Fruit fly (Drosophila melanogaster): ENCODE measurements around the gene CG9541.
A peak's percentile ranks its signal among the peaks of the same experiment; 100 is the strongest.

The CG9541 gene

DNA sequence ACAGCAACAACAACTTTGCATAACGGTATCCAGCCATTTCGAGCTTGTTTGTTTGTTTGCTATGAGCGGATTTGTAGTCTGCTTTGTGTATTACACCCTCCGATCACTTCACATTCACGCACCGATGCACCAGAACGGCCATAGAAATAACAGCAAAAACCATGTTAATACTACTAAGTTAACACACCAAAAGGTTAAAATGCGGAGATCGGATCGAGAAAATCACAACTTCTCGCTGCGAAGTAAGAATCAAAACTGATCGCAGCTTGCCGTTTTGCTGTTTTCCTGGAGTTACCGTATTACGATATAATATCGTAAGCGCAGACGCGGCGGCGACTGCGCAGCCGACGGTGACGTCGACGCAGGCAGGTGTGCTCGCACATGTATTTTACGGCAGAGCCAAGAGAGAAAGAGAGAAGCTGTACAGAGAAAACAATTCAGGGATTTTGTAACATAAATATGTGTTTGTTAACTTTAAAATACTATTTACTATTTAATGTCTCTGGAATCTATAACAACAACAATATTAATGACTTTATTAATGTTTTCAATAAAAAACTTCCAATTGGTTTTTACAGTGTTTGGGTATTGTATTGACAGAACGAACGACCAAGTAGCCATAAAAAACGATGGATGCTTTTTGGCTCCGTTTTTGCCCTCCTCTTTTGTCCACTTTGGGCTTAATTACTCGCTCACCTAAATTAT lies 9.5 kb upstream of the CG9541 start, which contains the start of gene CG13101 (continued):
- TF ChIP-seq Spps (tag; optimal IDR thresholded peaks at IDR 0.05) (peak; percentile 91), CG14050 (GFP tag; IDR thresholded peaks at IDR 0.05) (peak; percentile 89), crp (GFP tag; optimal IDR thresholded peaks at IDR 0.05) (peak in 1 of 2 experiments; percentile 38), dysf (GFP tag; IDR thresholded peaks at IDR 0.05) (peak; percentile 97), Aef1 (GFP tag; IDR thresholded peaks at IDR 0.05) (peak; percentile 82), CG12391 (tag; optimal IDR thresholded peaks at IDR 0.05) (peak; percentile 96), CG12236 (GFP tag; optimal IDR thresholded peaks at IDR 0.05) (peak; percentile 56), caup (GFP tag; optimal IDR thresholded peaks at IDR 0.05; ENCODE audit: severe bottlenecking) (peak; percentile 89), Dll (GFP tag; IDR thresholded peaks at IDR 0.05; ENCODE audit: partially characterized antibody) (no peak), CTCF (GFP tag; optimal IDR thresholded peaks at IDR 0.05) (peak; percentile 50), CG15479 (GFP tag; optimal IDR thresholded peaks at IDR 0.05) (peak; percentile 1), CG4282 (GFP tag; optimal IDR thresholded peaks at IDR 0.05) (peak; percentile 23), Ets65A (GFP tag) (peak; percentile 84), yki (optimal IDR thresholded peaks at IDR 0.05) (no peak), lilli (GFP tag; optimal IDR thresholded peaks at IDR 0.05) (peak; percentile 93), CG9437 (GFP tag; optimal IDR thresholded peaks at IDR 0.05) (peak; percentile 82), CG8290 (GFP tag; optimal IDR thresholded peaks at IDR 0.05) (peak; percentile 68), CG8290 (tag; optimal IDR thresholded peaks at IDR 0.05) (peak in 1 of 2 experiments; percentile 70), CG12155 (GFP tag; optimal IDR thresholded peaks at IDR 0.05) (peak; percentile 88), pho (GFP tag; optimal IDR thresholded peaks at IDR 0.05) (peak; percentile 91), CG31224 (GFP tag; IDR thresholded peaks at IDR 0.05) (peak; percentile 90), Myb (GFP tag; optimal IDR thresholded peaks at IDR 0.05) (peak; percentile 48), unpg (GFP tag; optimal IDR thresholded peaks at IDR 0.05) (peak; percentile 97), chinmo (GFP tag; IDR thresholded peaks at IDR 0.05; ENCODE audit: partially characterized antibody) (0 out of 4 replicates have a peak, but pooled peaks have one; percentile 65), Ets97D (GFP tag; optimal IDR thresholded peaks at IDR 0.05) (peak; percentile 53), CG15601 (tag; optimal IDR thresholded peaks at IDR 0.05) (peak; percentile 89), hkb (optimal IDR thresholded peaks at IDR 0.05) (no peak), hkb (GFP tag; IDR thresholded peaks at IDR 0.05) (peak; percentile 95), CG11456 (GFP tag; IDR thresholded peaks at IDR 0.05) (no peak; the same call in 1 of the 3 replicates), CG3838 (GFP tag; optimal IDR thresholded peaks at IDR 0.05) (peak; percentile 65), CG18619 (GFP tag; optimal IDR thresholded peaks at IDR 0.05) (peak; percentile 87), zen (tag; optimal IDR thresholded peaks at IDR 0.05) (peak; percentile 89), ssp (GFP tag; IDR thresholded peaks at IDR 0.05) (peak; percentile 87), CG33557 (GFP tag; optimal IDR thresholded peaks at IDR 0.05) (peak; percentile 80), nerfin-2 (GFP tag; IDR thresholded peaks at IDR 0.05; ENCODE audit: partially characterized antibody) (no peak), MESR4 (GFP tag; optimal IDR thresholded peaks at IDR 0.05) (peak; percentile 42), CG8388 (GFP tag; optimal IDR thresholded peaks at IDR 0.05) (peak; percentile 94), Eip74EF (GFP tag; optimal IDR thresholded peaks at IDR 0.05) (peak in 1 of 2 experiments; percentile 90), fru (optimal IDR thresholded peaks at IDR 0.05) (no peak), CrebB (tag; optimal IDR thresholded peaks at IDR 0.05) (peak; percentile 91), onecut (GFP tag; IDR thresholded peaks at IDR 0.05) (peak; percentile 81), so (GFP tag; IDR thresholded peaks at IDR 0.05) (peak; percentile 95), lab (GFP tag; optimal IDR thresholded peaks at IDR 0.05) (peak; percentile 96), ewg (GFP tag; optimal IDR thresholded peaks at IDR 0.05) (peak; percentile 78), sna (GFP tag; IDR thresholded peaks at IDR 0.05; ENCODE audit: partially characterized antibody) (no peak), Rfx (GFP tag; IDR thresholded peaks at IDR 0.05) (peak; percentile 96), Dref (GFP tag; IDR thresholded peaks at IDR 0.05) (no peak), CG2120 (GFP tag; optimal IDR thresholded peaks at IDR 0.05) (peak; percentile 93), Gsc (GFP tag; IDR thresholded peaks at IDR 0.05) (no peak), wdn (GFP tag; IDR thresholded peaks at IDR 0.05) (peak; percentile 90), fu2 (GFP tag; optimal IDR thresholded peaks at IDR 0.05) (peak; percentile 63)

All from whole organism, embryonic.